Worm (Caenorhabditis elegans) whole organism, L4 larva: ENCODE results near the gene col-152.
A peak's percentile ranks its signal among the peaks of the same experiment; 100 is the strongest.

Experiments used
- D1046.2 ChIP-seq: fragments of 200-800 bp; sonication (Bioruptor generic); IDR thresholded peaks from 2 replicates; pipeline ENCODE4 v1.3.6; 2022; ENCODE audit warnings: missing genetic modification characterization, missing compliant biosample characterization
- F10B5.3 ChIP-seq: sonication (generic microtip); optimal IDR thresholded peaks from 2 replicates; lab custom pipeline; 2016; ENCODE audit warnings: mild to moderate bottlenecking, missing genetic modification characterization, missing compliant biosample characterization
- F26F4.8 ChIP-seq: fragments of 200-800 bp; sonication (Bioruptor generic); conservative IDR thresholded peaks from 2 replicates; pipeline ENCODE4 v1.3.6; 2022; ENCODE audit warnings: missing genetic modification characterization, missing compliant biosample characterization
- F44E2.7 ChIP-seq: fragments of 200-800 bp; sonication (Bioruptor generic); IDR thresholded peaks from 2 replicates; pipeline ENCODE4 v2.1.2; 2022; ENCODE audit warnings: missing genetic modification characterization, missing compliant biosample characterization
- F49E8.2 ChIP-seq: sonication (generic microtip); optimal IDR thresholded peaks from 2 replicates; lab custom pipeline; 2016; ENCODE audit warnings: missing compliant biosample characterization, mild to moderate bottlenecking, missing genetic modification characterization, borderline replicate concordance
- T20F7.1 ChIP-seq: fragments of 200-800 bp; sonication (Bioruptor generic); optimal IDR thresholded peaks from 2 replicates; lab custom pipeline; 2018; ENCODE audit warnings: mild to moderate bottlenecking, missing genetic modification characterization, missing compliant biosample characterization
- Y105C5A.15 ChIP-seq: fragments of 200-800 bp; sonication (Bioruptor generic); IDR thresholded peaks from 2 replicates; pipeline ENCODE4 v1.3.6; 2022; ENCODE audit warnings: missing genetic modification characterization, missing compliant biosample characterization
- Y48G9A.11 ChIP-seq: fragments of 200-800 bp; sonication (Bioruptor generic); IDR thresholded peaks from 2 replicates; pipeline ENCODE4 v1.3.6; 2022; ENCODE audit warnings: missing genetic modification reagents, missing genetic modification characterization, missing compliant biosample characterization
- ZK546.5 ChIP-seq, 2 experiments: sonication (generic microtip); optimal IDR thresholded peaks; 2 replicates each; lab custom pipeline; 2017; ENCODE audit warnings: missing biosample characterization in 2 of 2, missing genetic modification characterization in 2 of 2
- aha-1 ChIP-seq: fragments of 150-350 bp; peaks from one replicate; lab custom pipeline; 2014; ENCODE audit warnings: missing biosample characterization, missing genetic modification characterization
- ceh-20 ChIP-seq: fragments of 200-800 bp; sonication (Bioruptor generic); IDR thresholded peaks from 2 replicates; pipeline ENCODE4 v1.3.6; 2022; ENCODE audit warnings: missing genetic modification reagents, missing genetic modification characterization, missing compliant biosample characterization
- ceh-44 ChIP-seq: fragments of 200-800 bp; sonication (Bioruptor generic); IDR thresholded peaks from 2 replicates; pipeline ENCODE4 v1.3.6; 2022; ENCODE audit warnings: missing genetic modification reagents, missing genetic modification characterization, missing compliant biosample characterization
- ceh-62 ChIP-seq: sonication (generic microtip); optimal IDR thresholded peaks from 2 replicates; lab custom pipeline; 2017; ENCODE audit warnings: missing biosample characterization, missing genetic modification characterization
- ctbp-1 ChIP-seq: fragments of 200-800 bp; sonication (Bioruptor generic); IDR thresholded peaks from 2 replicates; pipeline ENCODE4 v1.3.6; 2022; ENCODE audit warnings: missing genetic modification reagents, missing genetic modification characterization, missing compliant biosample characterization
- daf-12 ChIP-seq: fragments of 150-350 bp; optimal IDR thresholded peaks from 2 replicates; lab custom pipeline; 2014; ENCODE audit warnings: missing biosample characterization, missing genetic modification reagents, missing genetic modification characterization
- dmd-6 ChIP-seq: fragments of 200-800 bp; sonication (Bioruptor generic); IDR thresholded peaks from 2 replicates; pipeline ENCODE4 v1.3.6; 2022; ENCODE audit warnings: missing genetic modification reagents, missing genetic modification characterization, missing compliant biosample characterization
- duxl-1 ChIP-seq: sonication (generic microtip); optimal IDR thresholded peaks from 2 replicates; lab custom pipeline; 2016; ENCODE audit warnings: mild to moderate bottlenecking, missing genetic modification characterization, moderate library complexity, missing compliant biosample characterization; ENCODE audit not compliant: poor library complexity
- dve-1 ChIP-seq: sonication (generic microtip); optimal IDR thresholded peaks from 2 replicates; lab custom pipeline; 2017; ENCODE audit warnings: antibody characterized with exemption, mild to moderate bottlenecking, missing genetic modification characterization, missing compliant biosample characterization; ENCODE audit not compliant: insufficient read depth
- egl-43 ChIP-seq: fragments of 200-800 bp; sonication (Bioruptor generic); IDR thresholded peaks from 2 replicates; pipeline ENCODE4 v1.3.6; 2022; ENCODE audit warnings: missing genetic modification reagents, missing genetic modification characterization, missing compliant biosample characterization
- gei-8 ChIP-seq: fragments of 200-800 bp; sonication (Bioruptor generic); optimal IDR thresholded peaks from 2 replicates; lab custom pipeline; 2018; ENCODE audit warnings: mild to moderate bottlenecking, missing genetic modification characterization, missing compliant biosample characterization
- hif-1 ChIP-seq, 2 experiments: sonication (generic microtip); optimal IDR thresholded peaks; 2 replicates each; lab custom pipeline; 2016 to 2017; ENCODE audit warnings: missing compliant biosample characterization in 2 of 2, missing genetic modification characterization in 2 of 2, missing genetic modification reagents in 2 of 2, missing genotype in 2 of 2, mild to moderate bottlenecking in 1 of 2
- hlh-11 ChIP-seq: fragments of 200-800 bp; sonication (Bioruptor generic); optimal IDR thresholded peaks from 2 replicates; lab custom pipeline; 2018; ENCODE audit warnings: mild to moderate bottlenecking, missing genetic modification characterization, missing compliant biosample characterization
- jun-1 ChIP-seq: fragments of 150-350 bp; optimal IDR thresholded peaks from 2 replicates; lab custom pipeline; 2014; ENCODE audit warnings: missing biosample characterization, missing genetic modification reagents, missing genetic modification characterization
- lim-7 ChIP-seq: fragments of 200-800 bp; sonication (Bioruptor generic); IDR thresholded peaks from 2 replicates; pipeline ENCODE4 v1.3.6; 2022; ENCODE audit warnings: missing genetic modification characterization, missing compliant biosample characterization
- lin-13 ChIP-seq: fragments of 150-350 bp; optimal IDR thresholded peaks from 2 replicates; lab custom pipeline; 2014; ENCODE audit warnings: missing biosample characterization, missing genetic modification reagents, missing genetic modification characterization
- lin-15B ChIP-seq: fragments of 150-350 bp; sonication (generic microtip); optimal IDR thresholded peaks from 3 replicates; lab custom pipeline; 2014; ENCODE audit warnings: missing biosample characterization, missing genetic modification characterization
- lin-29 ChIP-seq: fragments of 200-800 bp; sonication (Bioruptor generic); IDR thresholded peaks from 2 replicates; pipeline ENCODE4 v1.3.6; 2022; ENCODE audit warnings: missing genetic modification reagents, missing genetic modification characterization, missing compliant biosample characterization
- lin-38 ChIP-seq: fragments of 200-800 bp; sonication (Bioruptor generic); IDR thresholded peaks from 2 replicates; pipeline ENCODE4 v1.3.6; 2022; ENCODE audit warnings: missing genetic modification reagents, missing genetic modification characterization, missing compliant biosample characterization
- lin-39 ChIP-seq: fragments of 150-350 bp; optimal IDR thresholded peaks from 2 replicates; lab custom pipeline; 2014; ENCODE audit warnings: missing biosample characterization, missing genetic modification reagents, missing genetic modification characterization
- lir-3 ChIP-seq: sonication (generic microtip); optimal IDR thresholded peaks from 2 replicates; lab custom pipeline; 2016; ENCODE audit warnings: mild to moderate bottlenecking, missing genetic modification characterization, missing compliant biosample characterization
- lsy-2 ChIP-seq, 2 experiments: fragments of 150-350 bp in 1 of 2; sonication (generic microtip) in 1 of 2; optimal IDR thresholded peaks; 2 replicates each; lab custom pipeline; 2014 to 2017; ENCODE audit warnings: missing biosample characterization in 2 of 2, missing genetic modification characterization in 2 of 2
- madf-9 ChIP-seq: fragments of 200-800 bp; sonication (Bioruptor generic); conservative IDR thresholded peaks from 2 replicates; pipeline ENCODE4 v1.3.6; 2022; ENCODE audit warnings: missing genetic modification reagents, missing genetic modification characterization, missing compliant biosample characterization
- mdl-1 ChIP-seq, 2 experiments: fragments of 150-350 bp in 1 of 2; sonication (generic microtip) in 1 of 2; optimal IDR thresholded peaks; 2 replicates each; lab custom pipeline; 2014 to 2017; ENCODE audit warnings: missing biosample characterization in 2 of 2, missing genetic modification characterization in 2 of 2
- mxl-2 ChIP-seq: fragments of 200-800 bp; sonication (Bioruptor generic); conservative IDR thresholded peaks from 2 replicates; pipeline ENCODE4 v1.3.6; 2022; ENCODE audit warnings: missing genetic modification reagents, missing genetic modification characterization, missing compliant biosample characterization
- nhr-11 ChIP-seq: fragments of 150-350 bp; optimal IDR thresholded peaks from 2 replicates; lab custom pipeline; 2014; ENCODE audit warnings: missing biosample characterization, missing genetic modification characterization
- nhr-111 ChIP-seq: fragments of 200-800 bp; sonication (Bioruptor generic); optimal IDR thresholded peaks from 2 replicates; lab custom pipeline; 2018; ENCODE audit warnings: mild to moderate bottlenecking, missing genetic modification characterization, missing compliant biosample characterization
- nhr-237 ChIP-seq: sonication (generic microtip); optimal IDR thresholded peaks from 2 replicates; lab custom pipeline; 2017; ENCODE audit warnings: missing biosample characterization, missing genetic modification characterization
- nhr-28 ChIP-seq: fragments of 150-350 bp; optimal IDR thresholded peaks from 2 replicates; lab custom pipeline; 2014; ENCODE audit warnings: missing biosample characterization, missing genetic modification characterization
- nhr-41 ChIP-seq: fragments of 200-800 bp; sonication (Bioruptor generic); IDR thresholded peaks from 2 replicates; pipeline ENCODE4 v1.3.6; 2022; ENCODE audit warnings: missing genetic modification reagents, missing genetic modification characterization, missing compliant biosample characterization
- nhr-6 ChIP-seq: fragments of 150-350 bp; optimal IDR thresholded peaks from 2 replicates; lab custom pipeline; 2014; ENCODE audit warnings: missing biosample characterization, missing genetic modification characterization
- php-3 ChIP-seq: fragments of 200-800 bp; sonication (Bioruptor generic); IDR thresholded peaks from 2 replicates; pipeline ENCODE4 v1.3.6; 2022; ENCODE audit warnings: missing genetic modification reagents, missing genetic modification characterization, missing compliant biosample characterization
- rbr-2 ChIP-seq: sonication (generic microtip); optimal IDR thresholded peaks from 2 replicates; lab custom pipeline; 2016; ENCODE audit warnings: missing genotype, missing genetic modification characterization, missing compliant biosample characterization
- saeg-2 ChIP-seq: fragments of 200-800 bp; sonication (Bioruptor generic); IDR thresholded peaks from 2 replicates; pipeline ENCODE4 v1.3.6; 2022; ENCODE audit warnings: missing genetic modification reagents, missing genetic modification characterization, missing compliant biosample characterization
- sdz-12 ChIP-seq: fragments of 200-800 bp; sonication (Bioruptor generic); optimal IDR thresholded peaks from 2 replicates; lab custom pipeline; 2018; ENCODE audit warnings: mild to moderate bottlenecking, missing genetic modification characterization, missing compliant biosample characterization
- snpc-4 ChIP-seq: fragments of 150-350 bp; optimal IDR thresholded peaks from 2 replicates; lab custom pipeline; 2014; ENCODE audit warnings: missing biosample characterization, missing genetic modification characterization
- tra-1 ChIP-seq: fragments of 200-800 bp; sonication (Bioruptor generic); IDR thresholded peaks from 2 replicates; pipeline ENCODE4 v1.3.6; 2022; ENCODE audit warnings: missing genetic modification reagents, missing genetic modification characterization, missing compliant biosample characterization
- unc-130 ChIP-seq: sonication (generic microtip); optimal IDR thresholded peaks from 2 replicates; lab custom pipeline; 2016; ENCODE audit warnings: missing genetic modification reagents, missing genetic modification characterization, missing compliant biosample characterization
- unc-39 ChIP-seq: sonication (generic microtip); optimal IDR thresholded peaks from 2 replicates; lab custom pipeline; 2017; ENCODE audit warnings: missing biosample characterization, missing genetic modification characterization
- zag-1 ChIP-seq: fragments of 150-350 bp; optimal IDR thresholded peaks from 2 replicates; lab custom pipeline; 2014; ENCODE audit warnings: missing biosample characterization, missing genetic modification characterization
- zfp-3 ChIP-seq: fragments of 200-800 bp; sonication (Bioruptor generic); conservative IDR thresholded peaks from 2 replicates; pipeline ENCODE4 v1.3.6; 2022; ENCODE audit warnings: missing genetic modification reagents, missing genetic modification characterization, missing compliant biosample characterization
- zip-11 ChIP-seq: fragments of 200-800 bp; sonication (Bioruptor generic); IDR thresholded peaks from 2 replicates; pipeline ENCODE4 v1.3.6; 2022; ENCODE audit warnings: missing genetic modification characterization, missing compliant biosample characterization
- ztf-11 ChIP-seq: fragments of 150-350 bp; optimal IDR thresholded peaks from 2 replicates; lab custom pipeline; 2014; ENCODE audit warnings: missing biosample characterization, missing genetic modification characterization

col-152 gene

DNA sequence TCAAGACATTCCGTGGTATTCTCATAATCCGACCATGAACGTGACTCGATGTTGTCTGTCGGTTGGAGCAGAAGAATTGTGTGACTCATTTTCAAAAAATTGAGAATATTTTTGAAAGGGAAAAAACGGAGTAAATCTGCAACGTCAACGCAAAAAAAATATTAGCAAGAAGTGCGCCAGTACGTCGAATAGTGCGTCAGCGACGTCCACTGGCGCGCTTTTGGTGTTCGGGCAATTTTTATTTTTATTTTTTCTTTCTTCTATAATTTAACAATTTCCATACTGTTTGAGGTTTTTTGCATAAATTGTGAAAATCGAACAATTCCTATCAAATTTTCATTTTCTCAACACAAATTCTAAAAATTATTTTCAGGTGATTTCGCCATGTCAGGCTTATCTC lies 18.2 kb downstream of the col-152 start, which contains the start of the genes erh-1 and lpd-9 (continued):
- TF ChIP-seq ctbp-1 (GFP tag; lab: Robert Waterston, UW) (peak; percentile 28; the same call in 1 of the 2 replicates), lir-3 (tag; lab: Kevin White, UChicago) (no peak), sdz-12 (GFP tag; lab: Kevin White, UChicago) (no peak), ceh-20 (peak; percentile 78), F10B5.3 (tag; lab: Kevin White, UChicago) (peak; percentile 49), ztf-11 (tag; lab: Kevin White, UChicago) (no peak), lin-13 (GFP tag; lab: Kevin White, UChicago) (no peak), rbr-2 (tag; lab: Kevin White, UChicago) (peak; percentile 77), Y105C5A.15 (no peak), snpc-4 (tag; lab: Kevin White, UChicago) (no peak), F26F4.8 (GFP tag; lab: Robert Waterston, UW) (no peak), hlh-11 (tag; lab: Kevin White, UChicago) (peak; percentile 69), saeg-2 (GFP tag; lab: Robert Waterston, UW) (no peak), ceh-44 (no peak), lim-7 (no peak), daf-12 (no peak), nhr-111 (no peak), unc-130 (GFP tag; lab: Kevin White, UChicago) (peak; percentile 19), jun-1 (no peak), zfp-3 (GFP tag; lab: Robert Waterston, UW) (no peak), nhr-6 (no peak), T20F7.1 (GFP tag; lab: Kevin White, UChicago) (peak; percentile 74), lin-39 (tag; lab: Kevin White, UChicago) (no peak), mdl-1 (tag; optimal IDR thresholded peaks at IDR 0.05; lab: Kevin White, UChicago) (peak in 1 of 2 experiments; percentile 32), Y48G9A.11 (GFP tag; lab: Robert Waterston, UW) (no peak), nhr-237 (tag; lab: Kevin White, UChicago) (no peak), php-3 (peak; percentile 73; the same call in 1 of the 2 replicates), gei-8 (GFP tag; lab: Kevin White, UChicago) (no peak), F44E2.7 (no peak), lsy-2 (tag; optimal IDR thresholded peaks at IDR 0.05; lab: Kevin White, UChicago) (no peak), unc-39 (no peak), F49E8.2 (tag; lab: Kevin White, UChicago) (peak; percentile 33), hif-1 (tag; optimal IDR thresholded peaks at IDR 0.05; lab: Kevin White, UChicago) (no peak), duxl-1 (tag; lab: Kevin White, UChicago) (peak; percentile 66), nhr-11 (tag; lab: Kevin White, UChicago) (peak; percentile 13), lin-15B (no peak), aha-1 (tag; lab: Kevin White, UChicago) (no peak), dve-1 (tag; lab: Kevin White, UChicago) (peak; percentile 69), madf-9 (GFP tag; lab: Robert Waterston, UW) (no peak), ceh-62 (tag; lab: Kevin White, UChicago) (no peak), nhr-41 (GFP tag; lab: Robert Waterston, UW) (no peak), egl-43 (no peak), D1046.2 (GFP tag; lab: Robert Waterston, UW) (no peak), lin-38 (peak; percentile 84), nhr-28 (tag; lab: Kevin White, UChicago) (peak; percentile 7), dmd-6 (GFP tag; lab: Robert Waterston, UW) (peak; percentile 73), ZK546.5 (tag; optimal IDR thresholded peaks at IDR 0.05; lab: Kevin White, UChicago) (no peak), lin-29 (GFP tag; lab: Robert Waterston, UW) (no peak), tra-1 (GFP tag; lab: Robert Waterston, UW) (peak; percentile 42; the same call in 1 of the 2 replicates), zag-1 (no peak), mxl-2 (GFP tag; lab: Robert Waterston, UW) (no peak), zip-11 (GFP tag; lab: Robert Waterston, UW) (no peak)
